Worm (Caenorhabditis elegans) whole organism, early embryonic: ENCODE measurements around the gene ttr-40.

Source experiments
- aly-1 ChIP-seq: sonication (generic microtip); optimal IDR thresholded peaks from 2 replicates; lab custom pipeline; 2016; ENCODE audit warnings: missing genetic modification characterization, missing compliant biosample characterization
- ama-1 ChIP-seq: fragments of 150-350 bp; optimal IDR thresholded peaks from 2 replicates; lab custom pipeline; 2014
- ceh-36 ChIP-seq: sonication (generic microtip); optimal IDR thresholded peaks from 2 replicates; lab custom pipeline; 2016; ENCODE audit warnings: missing genetic modification characterization, inconsistent platforms, missing compliant biosample characterization
- ets-7 ChIP-seq: sonication (generic microtip); optimal IDR thresholded peaks from 2 replicates; lab custom pipeline; 2016; ENCODE audit warnings: missing genotype, missing genetic modification characterization, missing compliant biosample characterization
- flt-1 ChIP-seq: fragments of 200-800 bp; sonication (Bioruptor generic); IDR thresholded peaks from 2 replicates; pipeline ENCODE4 v1.3.6; 2022; ENCODE audit warnings: missing genetic modification characterization, missing compliant biosample characterization
- hmbx-1 ChIP-seq: sonication (generic microtip); optimal IDR thresholded peaks from 2 replicates; lab custom pipeline; 2016; ENCODE audit warnings: mild to moderate bottlenecking, missing genetic modification characterization, missing compliant biosample characterization
- hmg-4 ChIP-seq: fragments of 200-800 bp; sonication (Bioruptor generic); optimal IDR thresholded peaks from 2 replicates; lab custom pipeline; 2018; ENCODE audit warnings: mild to moderate bottlenecking, missing genetic modification characterization, missing compliant biosample characterization
- scrt-1 ChIP-seq: fragments of 200-800 bp; sonication (Bioruptor generic); IDR thresholded peaks from 2 replicates; pipeline ENCODE4 v1.3.6; 2022; ENCODE audit warnings: missing genetic modification characterization, missing compliant biosample characterization
- sea-1 ChIP-seq: fragments of 200-800 bp; sonication (Bioruptor generic); conservative IDR thresholded peaks from 2 replicates; pipeline ENCODE4 v1.3.6; 2022; ENCODE audit warnings: missing genetic modification characterization, missing compliant biosample characterization
- tbx-37 ChIP-seq: fragments of 200-800 bp; sonication (Bioruptor generic); conservative IDR thresholded peaks from 2 replicates; pipeline ENCODE4 v1.3.6; 2022; ENCODE audit warnings: missing genetic modification reagents, missing genetic modification characterization, missing compliant biosample characterization
- tra-4 ChIP-seq: sonication (generic microtip); optimal IDR thresholded peaks from 2 replicates; lab custom pipeline; 2017; ENCODE audit warnings: missing genetic modification characterization, missing compliant biosample characterization

ce11 chrV:9329245-9329979 is 25.9 kb downstream of the ttr-40 start:
- TF ChIP-seq ama-1 (lab: Kevin White, UChicago) (no peak), sea-1 (GFP tag; lab: Robert Waterston, UW) (no peak), hmg-4 (GFP tag; lab: Kevin White, UChicago) (no peak), scrt-1 (GFP tag; lab: Robert Waterston, UW) (no peak), tbx-37 (GFP tag; lab: Robert Waterston, UW) (no peak), ceh-36 (tag; lab: Kevin White, UChicago) (no peak), hmbx-1 (tag; lab: Kevin White, UChicago) (no peak), flt-1 (GFP tag; lab: Robert Waterston, UW) (no peak), tra-4 (no peak), aly-1 (tag; lab: Kevin White, UChicago) (no peak), ets-7 (tag; lab: Kevin White, UChicago) (no peak)
